Worm (Caenorhabditis elegans): ENCODE measurements around the gene lbp-2.

The lbp-2 gene

DNA sequence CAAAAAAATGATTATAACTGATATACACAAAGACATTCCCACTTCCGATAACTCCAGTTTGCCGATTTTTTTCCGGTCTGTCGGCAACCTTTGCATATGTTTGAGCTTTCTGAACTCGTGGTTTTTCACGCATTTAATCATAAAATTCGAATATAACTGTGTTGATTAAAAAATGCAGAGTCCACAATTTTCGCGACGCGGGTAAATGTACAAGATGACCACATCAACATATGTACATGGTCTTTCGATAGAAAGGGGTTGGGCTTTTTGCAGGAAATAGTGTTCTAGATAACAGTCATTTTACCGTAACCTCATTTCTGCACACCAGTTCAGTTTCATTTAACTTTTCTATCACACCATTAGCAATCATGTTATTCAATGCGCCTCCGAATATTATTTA, 21.9 kb downstream of the lbp-2 start, which contains the start of gene K09C4.5:
Gene K09C4.5 (plus strand): TSS at position 326 of the 400 bp plus-strand sequence.
- no peak for TF ChIP-seq skn-1 (tag; optimal IDR thresholded peaks at IDR 0.05)
- TF ChIP-seq R02D3.7 (tag; optimal IDR thresholded peaks at IDR 0.05), result no peak
- peak; percentile 49 for TF ChIP-seq elt-2 (tag; optimal IDR thresholded peaks at IDR 0.05)
- TF ChIP-seq ama-1 (optimal IDR thresholded peaks at IDR 0.05), result no peak
- no peak for TF ChIP-seq ceh-9 (tag; optimal IDR thresholded peaks at IDR 0.05)
- TF ChIP-seq elt-3 (tag; optimal IDR thresholded peaks at IDR 0.05), result no peak
- TF ChIP-seq daf-12 (tag; optimal IDR thresholded peaks at IDR 0.05), result no peak
- peak; percentile 11 for TF ChIP-seq pha-4 (tag; optimal IDR thresholded peaks at IDR 0.05)
- TF ChIP-seq egl-5 (tag; optimal IDR thresholded peaks at IDR 0.05), result no peak
- TF ChIP-seq pqm-1 (tag; optimal IDR thresholded peaks at IDR 0.05), result peak; percentile 30
- TF ChIP-seq nhr-237 (tag; optimal IDR thresholded peaks at IDR 0.05), result no peak
- no peak for TF ChIP-seq snpc-4 (tag; optimal IDR thresholded peaks at IDR 0.05)
- TF ChIP-seq fos-1 (tag; optimal IDR thresholded peaks at IDR 0.05), result no peak
- TF ChIP-seq nfya-1 (tag; optimal IDR thresholded peaks at IDR 0.05; ENCODE audit: insufficient read depth), result no peak
- TF ChIP-seq nhr-43 (tag; optimal IDR thresholded peaks at IDR 0.05; ENCODE audit: poor library complexity, severe bottlenecking), result no peak
- TF ChIP-seq hmg-11 (tag; optimal IDR thresholded peaks at IDR 0.05), result no peak
- no peak for TF ChIP-seq ZK546.5 (tag; optimal IDR thresholded peaks at IDR 0.05)
- TF ChIP-seq ztf-11 (tag; optimal IDR thresholded peaks at IDR 0.05), result no peak
- no peak for TF ChIP-seq ceh-28 (tag; optimal IDR thresholded peaks at IDR 0.05)
- no peak for TF ChIP-seq ztf-4 (tag; optimal IDR thresholded peaks at IDR 0.05)

DNA sequence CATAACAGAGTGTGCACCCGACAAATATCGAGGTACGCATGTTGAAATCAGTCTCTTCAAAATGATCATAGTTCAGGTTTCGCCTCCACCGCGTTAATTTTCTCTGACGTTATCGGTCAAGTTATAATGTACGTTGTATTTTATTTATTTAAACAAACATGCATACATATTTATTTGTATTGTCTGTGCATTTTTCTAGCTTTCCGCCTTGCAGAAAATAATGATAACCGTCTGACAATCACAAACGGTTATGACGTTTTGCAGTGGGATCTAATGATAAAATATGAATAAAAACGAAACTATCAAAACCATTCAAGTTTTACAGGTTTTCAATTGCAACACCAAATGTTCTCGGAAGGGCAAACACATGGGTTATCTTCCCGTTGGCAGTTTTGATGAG, 22.8 kb downstream of the lbp-2 start:
- TF ChIP-seq fkh-10 (GFP tag; optimal IDR thresholded peaks at IDR 0.05) (no peak), jun-1 (tag; optimal IDR thresholded peaks at IDR 0.05) (peak; percentile 19), ztf-4 (tag; optimal IDR thresholded peaks at IDR 0.05) (no peak), mdl-1 (tag; optimal IDR thresholded peaks at IDR 0.05) (no peak), nhr-23 (tag; optimal IDR thresholded peaks at IDR 0.05) (no peak), elt-2 (tag; optimal IDR thresholded peaks at IDR 0.05) (peak; percentile 79), lin-39 (tag; optimal IDR thresholded peaks at IDR 0.05) (no peak), fos-1 (tag; optimal IDR thresholded peaks at IDR 0.05) (no peak), ama-1 (optimal IDR thresholded peaks at IDR 0.05) (no peak), nhr-43 (tag; optimal IDR thresholded peaks at IDR 0.05; ENCODE audit: poor library complexity, severe bottlenecking) (no peak), nhr-237 (tag; optimal IDR thresholded peaks at IDR 0.05) (no peak), pha-4 (tag; optimal IDR thresholded peaks at IDR 0.05) (peak; percentile 12), elt-3 (tag; optimal IDR thresholded peaks at IDR 0.05) (no peak), lin-15B (tag; optimal IDR thresholded peaks at IDR 0.05) (no peak), nhr-76 (tag; optimal IDR thresholded peaks at IDR 0.05) (no peak), ztf-11 (tag; optimal IDR thresholded peaks at IDR 0.05) (no peak), pqm-1 (tag; optimal IDR thresholded peaks at IDR 0.05) (peak; percentile 55), hmg-11 (tag; optimal IDR thresholded peaks at IDR 0.05) (no peak), ceh-16 (tag; optimal IDR thresholded peaks at IDR 0.05) (no peak), tbx-2 (tag; optimal IDR thresholded peaks at IDR 0.05) (no peak), nhr-11 (tag; optimal IDR thresholded peaks at IDR 0.05) (no peak), skn-1 (tag; optimal IDR thresholded peaks at IDR 0.05) (no peak), unc-39 (tag; optimal IDR thresholded peaks at IDR 0.05) (no peak)

DNA sequence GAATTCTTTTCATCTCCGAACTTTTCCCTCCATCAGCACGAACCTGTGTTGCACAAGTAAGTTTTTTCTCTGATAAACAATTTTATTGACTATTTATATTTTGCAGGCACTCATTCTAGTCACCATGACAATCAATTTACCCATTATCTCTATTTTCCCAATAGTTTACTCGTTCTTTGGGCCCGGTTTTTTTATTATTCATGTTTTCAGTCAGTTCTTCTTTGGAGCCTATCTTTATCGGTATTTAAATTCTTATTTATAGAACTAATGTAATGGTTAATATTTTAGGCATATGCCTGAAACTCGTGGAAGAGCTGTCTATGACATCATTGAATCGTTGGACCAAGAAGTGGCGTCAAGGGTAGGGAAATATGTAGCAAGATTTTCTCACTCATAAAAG, 24.6 kb downstream of the lbp-2 start:
- TF ChIP-seq nhr-237 (tag; optimal IDR thresholded peaks at IDR 0.05) (no peak), daf-12 (tag; optimal IDR thresholded peaks at IDR 0.05) (no peak), fkh-2 (tag; optimal IDR thresholded peaks at IDR 0.05) (no peak), fkh-10 (GFP tag; optimal IDR thresholded peaks at IDR 0.05) (no peak), elt-1 (tag; optimal IDR thresholded peaks at IDR 0.05) (no peak)

DNA sequence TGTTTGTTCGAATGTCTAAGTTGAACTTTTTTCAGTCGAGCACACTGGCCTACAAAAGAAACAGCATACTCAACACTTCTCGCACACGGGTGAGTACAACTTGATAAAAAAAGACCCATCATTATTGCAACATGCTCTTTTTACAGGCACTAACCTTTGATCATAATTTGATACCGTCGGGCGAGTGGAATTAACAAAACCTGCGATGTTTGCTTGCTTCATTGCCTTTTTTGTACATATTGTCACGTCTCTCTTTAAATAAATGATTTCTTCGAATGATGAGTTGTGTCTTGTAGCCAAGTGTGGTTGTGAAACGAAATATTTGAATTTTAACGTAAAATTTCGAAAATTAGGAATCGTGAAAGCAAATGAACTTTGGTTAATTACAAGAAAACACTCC, 25.0 kb downstream of the lbp-2 start:
- TF ChIP-seq pha-4 (tag; optimal IDR thresholded peaks at IDR 0.05) (peak; percentile 58), unc-62 (GFP tag; optimal IDR thresholded peaks at IDR 0.05) (no peak), nhr-25 (tag; optimal IDR thresholded peaks at IDR 0.05) (no peak), pqm-1 (tag; optimal IDR thresholded peaks at IDR 0.05) (peak; percentile 92), nhr-76 (tag; optimal IDR thresholded peaks at IDR 0.05) (no peak), nhr-43 (tag; optimal IDR thresholded peaks at IDR 0.05; ENCODE audit: poor library complexity, severe bottlenecking) (no peak), elt-2 (tag; optimal IDR thresholded peaks at IDR 0.05) (peak; percentile 78), lsy-12 (tag; optimal IDR thresholded peaks at IDR 0.05) (no peak), lin-39 (tag; optimal IDR thresholded peaks at IDR 0.05) (no peak), daf-12 (tag; optimal IDR thresholded peaks at IDR 0.05) (no peak)
